Worm (Caenorhabditis elegans) whole organism, midembryonic: ENCODE results near the gene cyp-25A2.
A peak's percentile ranks its signal among the peaks of the same experiment; 100 is the strongest.
"Not testable (repeated sequence)": the region's sequence is repeated elsewhere in the genome, so short reads cannot be mapped to it uniquely, and the experiment has no call there.

Experiments
- cog-1 ChIP-seq: sonication (generic microtip); optimal IDR thresholded peaks from 2 replicates; lab custom pipeline; 2016; ENCODE audit warnings: missing genetic modification characterization, missing compliant biosample characterization
- flt-1 ChIP-seq: fragments of 200-800 bp; sonication (Bioruptor generic); IDR thresholded peaks from 2 replicates; pipeline ENCODE4 v1.3.6; 2022; ENCODE audit warnings: missing genetic modification characterization, missing compliant biosample characterization
- klf-2 ChIP-seq: fragments of 200-800 bp; sonication (Bioruptor generic); conservative IDR thresholded peaks from 2 replicates; pipeline ENCODE4 v1.3.6; 2022; ENCODE audit warnings: missing genetic modification reagents, missing genetic modification characterization, missing compliant biosample characterization
- tab-1 ChIP-seq: fragments of 200-800 bp; sonication (Bioruptor generic); IDR thresholded peaks from 2 replicates; pipeline ENCODE4 v1.3.6; 2022; ENCODE audit warnings: missing genetic modification characterization, missing compliant biosample characterization

- TF ChIP-seq tab-1 (GFP tag; lab: Robert Waterston, UW); cog-1 (tag; lab: Kevin White, UChicago); klf-2 (GFP tag; lab: Robert Waterston, UW): not testable (repeated sequence)
- 0 out of 2 replicates have a peak, but pooled peaks have one; percentile 36 for TF ChIP-seq flt-1
Observed at ce11 chrIII:3852030-3852579, 17.1 kb downstream of the cyp-25A2 start, which contains the start of gene cyp-25A4.
